Fruit fly (Drosophila melanogaster) Kc167 (cell line): ENCODE results near the gene dob.

Experiments used
- Myc ChIP-seq: fragments of >200 bp; optimal IDR thresholded peaks from 2 replicates; lab custom pipeline; 2017; ENCODE audit warnings: missing external identifiers
- Sin3A ChIP-seq: fragments of >200 bp; optimal IDR thresholded peaks from 2 replicates; lab custom pipeline; 2018; ENCODE audit warnings: missing external identifiers
- h ChIP-seq: fragments of >200 bp; optimal IDR thresholded peaks from 3 replicates; lab custom pipeline; 2018; ENCODE audit warnings: missing external identifiers
- insv ChIP-seq: fragments of >200 bp; optimal IDR thresholded peaks from 3 replicates; lab custom pipeline; 2018; ENCODE audit warnings: missing external identifiers
- psq ChIP-seq: fragments of >200 bp; optimal IDR thresholded peaks from 2 replicates; lab custom pipeline; 2017; ENCODE audit warnings: missing external identifiers
- ttk ChIP-seq: sonication (Bioruptor generic); optimal IDR thresholded peaks from 2 replicates; lab custom pipeline; 2017; ENCODE audit warnings: missing external identifiers

dob gene

DNA sequence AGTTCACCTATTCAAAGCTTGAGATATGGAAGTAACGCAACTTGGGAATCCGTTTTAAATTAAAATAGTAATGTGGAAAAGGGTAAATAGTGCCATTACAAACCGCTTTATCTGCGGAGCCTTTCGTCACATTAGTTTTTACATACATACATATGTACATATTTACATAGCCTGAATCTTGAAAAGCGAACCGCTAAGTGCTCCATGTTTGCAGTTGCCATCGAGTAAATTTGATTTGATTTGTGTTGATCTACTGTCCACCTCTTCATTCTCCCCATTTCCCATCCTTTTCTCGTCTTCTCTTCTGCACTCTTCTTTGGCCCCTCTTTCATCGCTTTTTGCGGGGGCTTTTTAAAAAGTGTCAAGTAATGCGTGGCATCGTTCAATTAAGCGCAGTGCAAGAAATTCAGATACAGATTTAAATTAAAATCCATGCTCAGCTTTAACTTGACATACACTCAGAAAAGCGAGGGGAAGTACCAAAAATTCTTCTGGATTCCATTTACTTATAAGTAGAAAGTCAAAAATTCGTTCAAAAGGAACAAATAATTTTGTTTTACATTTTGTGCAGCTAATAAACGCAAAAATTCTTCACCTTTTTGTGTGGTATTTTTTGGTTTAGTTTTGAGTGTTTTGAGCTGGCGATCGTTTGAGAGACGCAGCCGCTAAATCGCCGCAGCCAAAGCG lies 23.7 kb upstream of the dob start:
- no peak for TF ChIP-seq insv (lab: Kevin White, UChicago)
- TF ChIP-seq psq (lab: Kevin White, UChicago), result no peak
- TF ChIP-seq ttk (lab: Kevin White, UChicago), result no peak
- no peak for TF ChIP-seq Sin3A
- TF ChIP-seq h (lab: Kevin White, UChicago), result no peak
- no peak for TF ChIP-seq Myc (lab: Kevin White, UChicago)

DNA sequence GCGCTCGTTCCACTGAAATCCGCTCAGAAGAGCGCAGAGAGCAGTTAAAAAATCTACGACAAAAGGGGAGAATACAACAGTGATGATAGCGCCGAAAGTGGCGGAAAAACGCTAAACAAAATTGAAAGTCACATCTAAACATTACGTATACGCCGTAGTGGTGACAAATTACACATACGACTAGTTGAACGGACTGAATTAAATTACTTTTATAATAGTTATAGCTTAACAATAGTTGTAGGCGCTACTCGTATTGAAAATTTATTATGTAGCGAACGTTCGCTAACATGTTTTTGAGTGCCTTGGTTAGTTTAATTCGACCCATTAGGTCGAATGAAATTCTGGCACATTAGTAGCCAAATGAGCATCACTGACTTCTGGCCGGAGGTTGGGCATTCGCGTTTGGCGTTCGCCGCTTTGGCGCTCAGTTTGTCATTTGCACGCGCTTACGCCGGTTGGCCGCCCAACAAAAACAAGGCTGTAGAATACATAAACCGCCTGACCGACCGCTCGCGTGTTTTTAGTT lies 23.0 kb upstream of the dob start, which contains the start of gene CG5541:
TSS of gene CG5541 (plus strand) at position 424 of the 526 bp plus-strand sequence.
- TF ChIP-seq h (lab: Kevin White, UChicago), result no peak
- no peak for TF ChIP-seq psq (lab: Kevin White, UChicago)
- TF ChIP-seq Sin3A, result no peak
- TF ChIP-seq Myc (lab: Kevin White, UChicago), result no peak
- no peak for TF ChIP-seq insv (lab: Kevin White, UChicago)

DNA sequence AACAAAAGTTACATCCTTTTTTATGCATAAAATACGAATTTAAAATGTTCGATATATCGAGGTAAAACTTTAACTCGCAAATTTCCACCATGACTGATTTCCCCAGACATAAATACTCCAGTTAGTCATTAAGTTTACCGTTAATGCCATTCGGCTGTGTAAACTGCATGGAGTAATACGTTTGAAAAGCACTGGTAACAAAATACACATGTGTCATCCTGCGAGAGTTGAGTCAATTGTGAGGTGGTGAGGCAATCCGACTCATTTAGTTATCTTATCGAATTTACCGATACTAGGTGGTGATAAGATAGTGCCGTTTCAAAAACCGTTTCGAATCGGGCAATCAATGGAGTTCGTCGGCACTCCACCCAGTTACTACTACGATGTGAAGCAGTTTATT lies 21.2 kb upstream of the dob start:
- TF ChIP-seq h (lab: Kevin White, UChicago), result no peak
- TF ChIP-seq psq (lab: Kevin White, UChicago), result no peak
- no peak for TF ChIP-seq insv (lab: Kevin White, UChicago)
- no peak for TF ChIP-seq ttk (lab: Kevin White, UChicago)
- no peak for TF ChIP-seq Sin3A
- TF ChIP-seq Myc (lab: Kevin White, UChicago), result no peak

DNA sequence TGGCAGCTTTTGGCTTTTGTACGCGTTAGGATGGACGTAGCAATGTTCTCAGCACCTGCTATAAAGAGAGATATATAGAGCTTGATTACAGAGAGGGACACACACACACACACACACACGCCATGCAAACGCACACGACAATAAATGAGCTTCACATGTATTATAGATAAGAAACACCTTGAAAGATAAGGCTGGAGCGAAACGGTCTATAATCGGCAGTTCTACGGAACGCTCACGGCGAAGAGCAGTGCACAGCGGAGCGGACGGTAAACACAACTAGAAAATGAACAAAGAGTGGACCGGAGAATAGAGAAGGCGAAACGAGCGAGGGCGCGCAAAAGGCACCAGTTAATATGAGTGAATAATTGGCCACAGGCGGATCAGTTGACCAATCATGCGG lies 18.1 kb upstream of the dob start:
- TF ChIP-seq psq (lab: Kevin White, UChicago) (no peak), insv (lab: Kevin White, UChicago) (no peak), Sin3A (no peak), Myc (lab: Kevin White, UChicago) (no peak), ttk (lab: Kevin White, UChicago) (no peak), h (lab: Kevin White, UChicago) (no peak)

DNA sequence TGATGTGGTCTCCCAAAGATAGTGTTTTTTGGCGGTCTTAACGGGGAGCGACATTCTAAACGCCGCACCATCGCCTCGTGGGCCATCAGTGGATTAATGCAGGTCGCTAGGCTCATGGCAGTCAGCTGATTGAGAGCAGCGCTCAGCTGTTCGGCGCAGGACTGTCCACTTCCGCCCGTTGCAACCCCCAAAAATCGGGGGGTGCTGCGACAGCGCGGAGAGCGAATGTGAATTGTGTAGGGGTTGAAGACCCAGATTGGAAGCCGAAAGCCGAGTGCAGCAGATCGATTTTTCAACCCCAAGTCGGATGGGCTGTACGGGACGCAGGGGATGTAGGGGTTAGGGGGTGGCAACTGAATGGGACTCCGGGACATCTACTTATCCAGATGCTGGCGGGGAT lies 4.2 kb upstream of the dob start:
- no peak for TF ChIP-seq h (lab: Kevin White, UChicago)
- no peak for TF ChIP-seq Sin3A
- TF ChIP-seq insv (lab: Kevin White, UChicago), result no peak
- no peak for TF ChIP-seq ttk (lab: Kevin White, UChicago)
- no peak for TF ChIP-seq psq (lab: Kevin White, UChicago)
- TF ChIP-seq Myc (lab: Kevin White, UChicago), result no peak

DNA sequence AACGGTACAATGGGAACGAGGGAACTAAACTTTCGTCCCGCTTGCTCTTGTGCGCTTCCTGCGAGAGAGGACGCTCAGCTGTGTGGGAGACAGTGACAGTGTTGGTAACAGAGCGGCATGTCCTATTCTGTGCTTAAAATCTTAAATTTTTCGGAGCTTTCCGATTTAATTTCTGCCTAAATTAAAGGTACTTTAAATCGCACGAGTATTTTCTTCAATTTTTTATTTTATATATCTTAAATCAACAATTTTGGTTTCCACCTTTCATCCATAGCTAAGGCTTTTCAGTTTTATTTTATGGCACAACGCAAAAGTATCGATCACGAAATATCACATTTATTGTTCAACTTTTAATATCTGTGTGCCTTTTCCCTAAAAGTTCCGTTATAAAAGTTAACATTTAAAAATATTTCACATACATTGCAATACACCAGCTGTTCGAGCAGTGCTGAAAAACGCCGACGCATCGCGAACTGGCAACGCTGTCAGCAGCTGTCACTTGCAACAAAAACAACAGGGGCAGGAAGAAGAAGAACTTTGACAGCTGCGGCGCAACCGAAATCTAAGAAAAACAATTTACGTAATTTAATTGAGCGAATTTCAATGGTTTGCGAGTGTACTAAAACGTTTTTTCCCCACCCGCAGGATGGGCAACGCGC lies 3.3 kb upstream of the dob start, which contains the start of the genes hiw and ND-B18:
TSS of gene hiw (minus strand) at position 26 of the 659 bp plus-strand sequence.
TSS of gene ND-B18 (plus strand) at position 330 of the 659 bp plus-strand sequence.
- TF ChIP-seq psq (lab: Kevin White, UChicago), result no peak
- no peak for TF ChIP-seq ttk (lab: Kevin White, UChicago)
- TF ChIP-seq insv (lab: Kevin White, UChicago), result no peak
- TF ChIP-seq Myc (lab: Kevin White, UChicago), result no peak
- TF ChIP-seq h (lab: Kevin White, UChicago), result no peak
- no peak for TF ChIP-seq Sin3A

DNA sequence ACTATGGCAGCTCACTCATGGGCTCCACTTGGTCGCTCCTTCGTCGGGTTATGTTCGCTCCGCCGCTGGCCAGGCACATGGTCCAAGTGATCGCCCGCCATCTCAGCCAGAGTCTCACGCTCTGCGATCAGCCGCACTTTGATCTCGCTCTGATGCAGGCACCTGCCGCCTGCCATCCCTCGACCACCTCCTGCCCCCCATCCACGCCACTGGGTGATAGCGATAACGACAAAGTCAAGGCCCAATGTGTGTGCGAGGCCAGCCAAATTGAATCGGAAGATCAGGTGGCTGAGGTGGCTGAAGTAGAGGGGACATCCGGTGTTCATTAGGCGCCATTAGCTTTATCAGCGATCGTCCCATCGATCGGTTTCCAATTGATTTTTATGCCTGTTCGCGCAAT lies 1.7 kb downstream of the dob start:
- TF ChIP-seq insv (lab: Kevin White, UChicago), result no peak

DNA sequence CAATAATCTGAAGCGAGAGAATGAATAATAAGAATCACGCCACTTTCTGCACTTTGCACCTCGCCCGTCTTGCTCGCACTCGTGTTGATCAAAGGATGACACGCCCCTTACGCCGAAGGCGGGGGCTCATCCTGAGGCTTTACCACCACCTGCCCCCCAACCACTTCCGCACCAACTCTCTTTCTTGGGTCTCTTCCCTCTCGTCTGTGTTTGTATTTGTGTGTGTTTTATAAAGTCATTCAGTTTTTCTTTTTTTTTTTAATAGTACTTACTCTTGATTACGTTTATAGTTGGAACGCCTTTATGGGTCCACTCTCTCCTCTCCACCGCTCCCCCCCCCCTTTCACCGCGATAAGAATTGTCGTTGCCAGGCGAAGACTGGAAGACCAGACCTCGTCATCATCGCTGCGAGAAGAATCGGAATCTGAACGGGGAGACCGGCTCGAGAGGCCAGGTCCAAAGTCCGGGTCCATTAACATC lies 2.6 kb downstream of the dob start:
- TF ChIP-seq Sin3A (no peak), ttk (lab: Kevin White, UChicago) (no peak), h (lab: Kevin White, UChicago) (no peak), Myc (lab: Kevin White, UChicago) (no peak), psq (lab: Kevin White, UChicago) (no peak), insv (lab: Kevin White, UChicago) (no peak)

DNA sequence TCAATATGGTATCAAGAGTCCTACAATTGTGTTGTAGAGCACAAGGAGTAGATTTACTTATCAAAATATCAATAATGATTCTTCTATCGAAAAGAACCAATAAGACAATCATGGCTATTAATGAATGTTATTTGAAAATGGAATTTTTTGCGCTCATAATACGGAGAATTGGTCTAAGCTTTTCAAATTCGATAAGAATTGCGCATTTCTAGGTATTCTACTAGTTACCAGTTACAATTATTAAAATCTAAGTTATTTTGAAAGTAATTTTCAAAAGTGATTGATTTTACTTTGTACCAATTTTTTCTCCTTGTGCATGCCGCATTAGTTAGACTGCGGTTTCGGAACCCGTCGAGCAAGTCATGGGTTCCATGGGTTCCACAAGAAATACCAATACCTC lies 3.3 kb downstream of the dob start:
- TF ChIP-seq psq (lab: Kevin White, UChicago) (no peak), h (lab: Kevin White, UChicago) (no peak)

DNA sequence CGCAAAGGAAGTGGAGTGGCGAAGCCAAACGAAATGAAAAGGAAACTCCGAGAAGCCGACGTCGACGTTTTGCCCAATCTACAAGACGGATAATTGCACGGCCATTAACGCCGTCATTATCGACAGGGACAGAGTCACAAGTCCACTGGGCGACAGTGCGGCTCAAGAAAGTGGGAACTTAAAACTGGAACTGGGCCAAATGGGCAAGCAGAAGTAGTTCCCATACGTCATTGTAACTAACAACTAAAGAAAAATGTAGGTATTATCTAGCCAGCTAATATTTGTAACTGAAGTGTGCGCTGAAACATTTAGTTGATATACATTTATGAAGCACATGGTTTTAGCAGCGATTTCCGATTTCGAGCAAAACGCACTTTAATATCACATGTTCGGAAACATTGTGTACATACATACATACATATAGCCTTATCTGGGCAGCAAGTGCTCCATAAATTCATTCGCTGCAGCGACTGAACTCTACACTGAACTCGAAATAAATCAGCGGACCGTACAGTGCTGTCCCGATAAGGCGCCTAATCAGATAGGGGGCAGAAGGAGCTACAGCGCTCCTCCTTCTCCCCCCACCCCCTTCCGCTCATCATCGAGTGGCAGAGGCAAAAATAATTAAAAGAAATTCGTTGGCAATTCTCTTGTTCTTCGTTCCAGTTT lies 4.1 kb downstream of the dob start:
- TF ChIP-seq ttk (lab: Kevin White, UChicago), result no peak
- no peak for TF ChIP-seq insv (lab: Kevin White, UChicago)
- no peak for TF ChIP-seq Myc (lab: Kevin White, UChicago)
- no peak for TF ChIP-seq h (lab: Kevin White, UChicago)
- no peak for TF ChIP-seq psq (lab: Kevin White, UChicago)
- no peak for TF ChIP-seq Sin3A

DNA sequence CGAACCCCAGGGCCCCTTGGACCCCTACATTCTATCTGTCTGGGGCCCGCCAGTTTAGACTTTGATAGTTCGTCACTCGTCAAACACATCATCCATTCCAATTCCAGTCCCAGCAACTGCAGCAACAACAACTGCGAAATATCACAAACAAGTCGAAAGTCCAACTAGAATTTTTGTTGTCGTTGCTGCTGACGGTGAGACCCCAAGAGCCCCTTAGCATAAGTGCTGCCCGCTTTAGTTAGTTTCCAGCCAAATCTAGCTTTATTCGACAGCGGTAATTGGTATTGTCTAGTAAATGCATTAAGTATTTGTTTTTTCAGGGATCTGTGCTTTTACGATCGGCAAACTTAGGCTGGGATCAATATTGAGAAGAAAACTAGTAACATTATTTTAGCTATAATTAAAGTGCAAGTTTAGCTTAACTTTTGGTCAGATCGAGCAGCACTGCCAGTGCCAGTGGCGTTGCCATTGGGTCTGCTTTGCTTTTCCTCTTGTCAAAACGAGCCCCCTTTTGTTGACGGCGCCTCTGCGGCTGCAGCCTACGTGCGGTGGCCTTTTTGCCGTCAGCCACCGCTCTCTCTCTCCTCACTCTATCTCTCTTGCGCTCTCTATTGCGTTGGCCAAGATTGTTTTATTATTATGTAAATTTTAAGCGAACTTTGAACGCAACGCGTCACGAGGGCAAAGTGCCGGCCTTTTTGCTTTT lies 8.0 kb downstream of the dob start:
- TF ChIP-seq insv (lab: Kevin White, UChicago) (no peak), psq (lab: Kevin White, UChicago) (no peak), h (lab: Kevin White, UChicago) (no peak), ttk (lab: Kevin White, UChicago) (no peak), Myc (lab: Kevin White, UChicago) (no peak), Sin3A (no peak)
